Fruit fly (Drosophila melanogaster): ENCODE results near the gene RagA-B.
A peak's percentile ranks its signal among the peaks of the same experiment; 100 is the strongest.

The RagA-B gene

dm6 chr3R:8984602-8985074, 523 bp upstream of the RagA-B start, which contains the start of gene CG11970 (continued):
- TF ChIP-seq Ssrp (tag; optimal IDR thresholded peaks at IDR 0.05): peak; percentile 14
- no peak for TF ChIP-seq Hr78 (GFP tag; optimal IDR thresholded peaks at IDR 0.05)
- peak; percentile 89 for TF ChIP-seq Med (GFP tag)
- peak; percentile 22 for TF ChIP-seq CG18619 (GFP tag; optimal IDR thresholded peaks at IDR 0.05)
- peak; percentile 20 for TF ChIP-seq CG4424 (GFP tag; optimal IDR thresholded peaks at IDR 0.05)
- TF ChIP-seq fd102C (GFP tag; optimal IDR thresholded peaks at IDR 0.05): no peak
- TF ChIP-seq CG1024 (GFP tag; IDR thresholded peaks at IDR 0.05): no peak
- no peak for TF ChIP-seq CrebB (tag; optimal IDR thresholded peaks at IDR 0.05)
- no peak for TF ChIP-seq D19B (GFP tag; optimal IDR thresholded peaks at IDR 0.05)
- TF ChIP-seq CG8388 (GFP tag; optimal IDR thresholded peaks at IDR 0.05): peak; percentile 8
- TF ChIP-seq ac (GFP tag; optimal IDR thresholded peaks at IDR 0.05): no peak
- TF ChIP-seq GATAe (GFP tag; conservative IDR thresholded peaks at IDR 0.05): no peak
- TF ChIP-seq crc (GFP tag; optimal IDR thresholded peaks at IDR 0.05): peak; percentile 26
- TF ChIP-seq Ptx1 (GFP tag; IDR thresholded peaks at IDR 0.05): peak; percentile 49
- TF ChIP-seq repo (GFP tag; optimal IDR thresholded peaks at IDR 0.05): no peak
- peak; percentile 61 for TF ChIP-seq MBD-R2 (GFP tag; IDR thresholded peaks at IDR 0.05)
- TF ChIP-seq CG15011 (GFP tag; optimal IDR thresholded peaks at IDR 0.05): no peak
- TF ChIP-seq CG17328 (GFP tag; IDR thresholded peaks at IDR 0.05): no peak
- peak; percentile 48; the same call in 1 of the 3 replicates for TF ChIP-seq Aef1 (GFP tag; IDR thresholded peaks at IDR 0.05)
- TF ChIP-seq ken (GFP tag; IDR thresholded peaks at IDR 0.05): no peak
- no peak for TF ChIP-seq salm (tag; optimal IDR thresholded peaks at IDR 0.05)
- TF ChIP-seq amos (GFP tag; IDR thresholded peaks at IDR 0.05; ENCODE audit: partially characterized antibody): peak; percentile 57
- no peak for TF ChIP-seq CG15479 (GFP tag; optimal IDR thresholded peaks at IDR 0.05)
- peak; percentile 10 for TF ChIP-seq CG1602 (GFP tag; optimal IDR thresholded peaks at IDR 0.05)
- TF ChIP-seq CG1832 (GFP tag; optimal IDR thresholded peaks at IDR 0.05): no peak
- no peak for TF ChIP-seq gsb-n (tag; optimal IDR thresholded peaks at IDR 0.05)
- TF ChIP-seq CG6254 (GFP tag; optimal IDR thresholded peaks at IDR 0.05): no peak
- peak in 1 of 3 experiments; percentile 34 for TF ChIP-seq lola (GFP tag; optimal IDR thresholded peaks at IDR 0.05)
- TF ChIP-seq al (GFP tag; IDR thresholded peaks at IDR 0.05): no peak
- peak; percentile 42 for TF ChIP-seq gfzf (GFP tag; optimal IDR thresholded peaks at IDR 0.05)
- no peak for TF ChIP-seq cwo (GFP tag; optimal IDR thresholded peaks at IDR 0.05)
- TF ChIP-seq org-1 (GFP tag; optimal IDR thresholded peaks at IDR 0.05): no peak
- TF ChIP-seq CG32532 (GFP tag; IDR thresholded peaks at IDR 0.05): peak; percentile 43; the same call in 1 of the 2 replicates
- no peak for TF ChIP-seq Deaf1 (tag; optimal IDR thresholded peaks at IDR 0.05)
- no peak for TF ChIP-seq wdn (GFP tag; IDR thresholded peaks at IDR 0.05)
- no peak for TF ChIP-seq CG13624 (GFP tag; optimal IDR thresholded peaks at IDR 0.05)
- TF ChIP-seq Hey (tag; optimal IDR thresholded peaks at IDR 0.05): no peak
- no peak for TF ChIP-seq Elba2 (GFP tag; optimal IDR thresholded peaks at IDR 0.05)
- TF ChIP-seq CG11696 (GFP tag; IDR thresholded peaks at IDR 0.05): no peak
- TF ChIP-seq Dll (GFP tag; IDR thresholded peaks at IDR 0.05; ENCODE audit: partially characterized antibody): peak; percentile 71
- peak; percentile 74 for TF ChIP-seq knrl (GFP tag; IDR thresholded peaks at IDR 0.05; ENCODE audit: partially characterized antibody)
- TF ChIP-seq mld (GFP tag; IDR thresholded peaks at IDR 0.05; ENCODE audit: partially characterized antibody): no peak
- peak; percentile 61 for TF ChIP-seq CG9215 (GFP tag; IDR thresholded peaks at IDR 0.05)
- TF ChIP-seq CG10565 (GFP tag; optimal IDR thresholded peaks at IDR 0.05): no peak
- peak; percentile 22 for TF ChIP-seq jumu (GFP tag; optimal IDR thresholded peaks at IDR 0.05)
- peak; percentile 64 for TF ChIP-seq pros (GFP tag; optimal IDR thresholded peaks at IDR 0.05)
- TF ChIP-seq B-H2 (GFP tag; optimal IDR thresholded peaks at IDR 0.05): no peak
- TF ChIP-seq sisA (GFP tag; IDR thresholded peaks at IDR 0.05): peak; percentile 55
- TF ChIP-seq Antp (GFP tag; optimal IDR thresholded peaks at IDR 0.05): peak; percentile 45
- no peak for TF ChIP-seq CG7839 (tag; optimal IDR thresholded peaks at IDR 0.05)
